Worm (Caenorhabditis elegans) whole organism, mixed stage, embryonic: ENCODE results near the gene sars-1.

Experiments
- lsy-2 ChIP-seq: fragments of 150-350 bp; optimal IDR thresholded peaks from 2 replicates; lab custom pipeline; 2014; ENCODE audit warnings: missing biosample characterization, missing genetic modification characterization
- nhr-12 ChIP-seq: fragments of 150-350 bp; optimal IDR thresholded peaks from 2 replicates; lab custom pipeline; 2014; ENCODE audit warnings: missing biosample characterization, missing genetic modification characterization
- nhr-28 ChIP-seq: fragments of 150-350 bp; optimal IDR thresholded peaks from 2 replicates; lab custom pipeline; 2014; ENCODE audit warnings: missing biosample characterization, missing genetic modification characterization
- nhr-76 ChIP-seq: sonication (generic microtip); optimal IDR thresholded peaks from 2 replicates; lab custom pipeline; 2017; ENCODE audit warnings: missing biosample characterization, missing genetic modification characterization
- unc-120 ChIP-seq: sonication (generic microtip); optimal IDR thresholded peaks from 2 replicates; lab custom pipeline; 2017; ENCODE audit warnings: missing genetic modification characterization, missing compliant biosample characterization; ENCODE audit not compliant: poor library complexity, severe bottlenecking
- unc-39 ChIP-seq: fragments of 150-350 bp; optimal IDR thresholded peaks from 2 replicates; lab custom pipeline; 2014; ENCODE audit warnings: missing biosample characterization, missing genetic modification characterization
- unc-62 ChIP-seq: fragments of 150-350 bp; optimal IDR thresholded peaks from 2 replicates; lab custom pipeline; 2014; ENCODE audit warnings: missing biosample characterization, missing genetic modification reagents, missing genetic modification characterization

ce11 chrIV:10040803-10041202 is 37.3 kb downstream of the sars-1 start, which contains the start of gene dhs-31:
- TF ChIP-seq nhr-76 (no peak), unc-120 (no peak), unc-62 (GFP tag; lab: Kevin White, UChicago) (no peak), nhr-28 (tag; lab: Kevin White, UChicago) (no peak), unc-39 (no peak), nhr-12 (tag; lab: Kevin White, UChicago) (no peak), lsy-2 (tag; lab: Kevin White, UChicago) (no peak)
